Worm (Caenorhabditis elegans) whole organism, midembryonic: Measurements from ENCODE around the gene tcl-2.

Experiments used
- T22C8.4 ChIP-seq: fragments of 200-800 bp; sonication (Bioruptor generic); IDR thresholded peaks from 2 replicates; pipeline ENCODE4 v1.3.6; 2022; ENCODE audit warnings: missing genetic modification characterization, missing compliant biosample characterization
- cog-1 ChIP-seq: sonication (generic microtip); optimal IDR thresholded peaks from 2 replicates; lab custom pipeline; 2016; ENCODE audit warnings: missing genetic modification characterization, missing compliant biosample characterization
- ref-1 ChIP-seq: fragments of 200-800 bp; sonication (Bioruptor generic); conservative IDR thresholded peaks from 2 replicates; pipeline ENCODE4 v1.3.6; 2022; ENCODE audit warnings: missing genetic modification reagents, missing genetic modification characterization, missing compliant biosample characterization

ce11 chrIV:162530-162929 is 16.4 kb upstream of the tcl-2 start, which contains the start of gene Y38C1AA.6:
- TF ChIP-seq cog-1 (tag; lab: Kevin White, UChicago): no peak
- no peak for TF ChIP-seq T22C8.4 (GFP tag; lab: Robert Waterston, UW)
- TF ChIP-seq ref-1 (GFP tag; lab: Robert Waterston, UW): no peak
